Worm (Caenorhabditis elegans): ENCODE measurements around the gene col-117.

- TF ChIP-seq aly-2 (tag; optimal IDR thresholded peaks at IDR 0.05) (no peak), snpc-4 (tag; optimal IDR thresholded peaks at IDR 0.05) (no peak), unc-62 (GFP tag; optimal IDR thresholded peaks at IDR 0.05 in 1 of 2) (peak in 1 of 2 experiments; percentile 51), unc-62 (tag; optimal IDR thresholded peaks at IDR 0.05) (no peak), nhr-42 (GFP tag; IDR thresholded peaks at IDR 0.05) (no peak)
Measured at ce11 chrIV:8865343-8865742, 41.3 kb upstream of the col-117 start, which contains the start of gene C09G9.1.
